Fruit fly (Drosophila melanogaster) whole organism, embryonic: Measurements from ENCODE around the gene aph-1.

Experiments used
- Bteb2 ChIP-seq: fragments of 200-800 bp; sonication (Bioruptor generic); optimal IDR thresholded peaks from 2 replicates; lab custom pipeline; 2016; ENCODE audit warnings: missing biosample characterization, missing genetic modification characterization
- CG10959 ChIP-seq: fragments of 200-800 bp; sonication (Bioruptor generic); IDR thresholded peaks from 2 replicates; pipeline ENCODE4 v1.3.6; 2022; ENCODE audit warnings: missing biosample characterization, missing genetic modification characterization
- CG11085 ChIP-seq: fragments of 200-800 bp; sonication (Bioruptor generic); IDR thresholded peaks from 2 replicates; pipeline ENCODE4 v1.3.6; 2022; ENCODE audit warnings: missing biosample characterization, missing genetic modification characterization
- CG11456 ChIP-seq: fragments of 200-800 bp; sonication (Bioruptor generic); IDR thresholded peaks from 3 replicates; pipeline ENCODE4 v1.3.6; 2022; ENCODE audit warnings: missing biosample characterization, missing genetic modification characterization
- CG12659 ChIP-seq: fragments of 200-800 bp; sonication (Bioruptor generic); optimal IDR thresholded peaks from 3 replicates; lab custom pipeline; 2017; ENCODE audit warnings: mild to moderate bottlenecking, missing biosample characterization, missing genetic modification reagents, missing genetic modification characterization
- CG13296 ChIP-seq: fragments of 200-800 bp; sonication (Bioruptor generic); optimal IDR thresholded peaks from 3 replicates; lab custom pipeline; 2018; ENCODE audit warnings: missing biosample characterization, mild to moderate bottlenecking, missing genetic modification characterization
- CG17612 ChIP-seq: fragments of 200-800 bp; sonication (Bioruptor generic); IDR thresholded peaks from 2 replicates; pipeline ENCODE4 v1.3.6; 2022; ENCODE audit warnings: missing biosample characterization, missing genetic modification characterization
- CG18476 ChIP-seq: fragments of 200-800 bp; sonication (Bioruptor generic); optimal IDR thresholded peaks from 2 replicates; lab custom pipeline; 2016; ENCODE audit warnings: missing biosample characterization, mild to moderate bottlenecking, missing genetic modification characterization
- CG2116 ChIP-seq: fragments of 200-800 bp; sonication (Bioruptor generic); optimal IDR thresholded peaks from 3 replicates; lab custom pipeline; 2018; ENCODE audit warnings: missing biosample characterization, mild to moderate bottlenecking, missing genetic modification characterization
- CG2712 ChIP-seq: fragments of 200-800 bp; optimal IDR thresholded peaks from 3 replicates; lab custom pipeline; 2019; ENCODE audit warnings: missing biosample characterization, mild to moderate bottlenecking, missing genetic modification characterization, moderate library complexity
- CG3281 ChIP-seq: fragments of 200-800 bp; sonication (Bioruptor generic); optimal IDR thresholded peaks from 3 replicates; lab custom pipeline; 2017; ENCODE audit warnings: missing biosample characterization, mild to moderate bottlenecking, missing genetic modification characterization
- CG8290 ChIP-seq, 3 experiments: fragments of 200-800 bp; sonication (Bioruptor generic); optimal IDR thresholded peaks; 2 replicates each; lab custom pipeline; 2016 to 2019; ENCODE audit warnings: missing biosample characterization in 3 of 3, missing genetic modification characterization in 3 of 3, mild to moderate bottlenecking in 2 of 3, moderate library complexity in 1 of 3
- CG8924 ChIP-seq: fragments of 200-800 bp; optimal IDR thresholded peaks from 3 replicates; lab custom pipeline; 2019; ENCODE audit warnings: missing biosample characterization, mild to moderate bottlenecking, missing genetic modification characterization, moderate library complexity
- CG9797 ChIP-seq: fragments of 200-800 bp; sonication (Bioruptor generic); optimal IDR thresholded peaks from 3 replicates; lab custom pipeline; 2018; ENCODE audit warnings: missing biosample characterization, mild to moderate bottlenecking, missing genetic modification characterization
- CG9876 ChIP-seq: fragments of 200-800 bp; sonication (Bioruptor generic); optimal IDR thresholded peaks from 2 replicates; lab custom pipeline; 2016; ENCODE audit warnings: missing biosample characterization, missing genetic modification characterization
- Dbx ChIP-seq: fragments of 200-800 bp; sonication (Bioruptor generic); IDR thresholded peaks from 3 replicates; pipeline ENCODE4 v1.3.6; 2022; ENCODE audit warnings: missing biosample characterization, missing genetic modification characterization
- Dip2 ChIP-seq: fragments of 200-800 bp; sonication (Bioruptor generic); IDR thresholded peaks from 2 replicates; pipeline ENCODE4 v1.3.6; 2022; ENCODE audit warnings: missing biosample characterization, missing genetic modification characterization
- Gsc ChIP-seq: fragments of 200-800 bp; sonication (Bioruptor generic); IDR thresholded peaks from 2 replicates; pipeline ENCODE4 v1.3.6; 2022; ENCODE audit warnings: missing biosample characterization, missing genetic modification characterization
- Hmx ChIP-seq: fragments of 200-800 bp; sonication (Bioruptor generic); optimal IDR thresholded peaks from 2 replicates; lab custom pipeline; 2016; ENCODE audit warnings: missing biosample characterization, missing genetic modification characterization
- Kr ChIP-seq: fragments of 200-800 bp; sonication (Bioruptor generic); optimal IDR thresholded peaks from 2 replicates; lab custom pipeline; 2017; ENCODE audit warnings: missing biosample characterization, mild to moderate bottlenecking, missing genetic modification characterization
- Max ChIP-seq: fragments of 200-800 bp; sonication (Bioruptor generic); optimal IDR thresholded peaks from 2 replicates; lab custom pipeline; 2016; ENCODE audit warnings: missing biosample characterization, mild to moderate bottlenecking, missing genetic modification characterization
- NC2α ChIP-seq: fragments of 200-800 bp; sonication (Bioruptor generic); optimal IDR thresholded peaks from 2 replicates; lab custom pipeline; 2016; ENCODE audit warnings: missing biosample characterization, missing genetic modification characterization
- NFAT ChIP-seq: fragments of 200-800 bp; sonication (Bioruptor generic); IDR thresholded peaks from 2 replicates; pipeline ENCODE4 v1.3.6; 2022; ENCODE audit warnings: missing biosample characterization, missing genetic modification characterization
- Optix ChIP-seq: fragments of 200-800 bp; sonication (Bioruptor generic); IDR thresholded peaks from 3 replicates; pipeline ENCODE4 v1.3.6; 2022; ENCODE audit warnings: missing biosample characterization, missing genetic modification characterization
- Side ChIP-seq: fragments of 200-800 bp; sonication (Bioruptor generic); optimal IDR thresholded peaks from 2 replicates; lab custom pipeline; 2016; ENCODE audit warnings: missing biosample characterization, missing genetic modification characterization
- Sin3A ChIP-seq: fragments of >200 bp; optimal IDR thresholded peaks from 2 replicates; lab custom pipeline; 2018
- Spps ChIP-seq: fragments of 200-800 bp; sonication (Bioruptor generic); optimal IDR thresholded peaks from 2 replicates; lab custom pipeline; 2018; ENCODE audit warnings: missing biosample characterization, mild to moderate bottlenecking, missing genetic modification characterization
- Sry-β ChIP-seq: fragments of 200-800 bp; sonication (Bioruptor generic); optimal IDR thresholded peaks from 2 replicates; lab custom pipeline; 2018; ENCODE audit warnings: missing biosample characterization, mild to moderate bottlenecking, missing genetic modification characterization, moderate library complexity
- amos ChIP-seq: fragments of 200-800 bp; sonication (Bioruptor generic); IDR thresholded peaks from 2 replicates; pipeline ENCODE4 v1.3.6; 2022; ENCODE audit warnings: missing biosample characterization, missing genetic modification characterization; ENCODE audit not compliant: partially characterized antibody
- bbx ChIP-seq: fragments of 200-800 bp; sonication (Bioruptor generic); IDR thresholded peaks from 2 replicates; pipeline ENCODE4 v1.3.6; 2022; ENCODE audit warnings: missing biosample characterization, missing genetic modification characterization; ENCODE audit not compliant: partially characterized antibody
- crp ChIP-seq, 2 experiments: fragments of 200-800 bp; sonication (Bioruptor generic); optimal IDR thresholded peaks; 2 replicates in 1 of 2; 3 replicates in 1 of 2; lab custom pipeline; 2017; ENCODE audit warnings: missing biosample characterization in 2 of 2, missing genetic modification characterization in 2 of 2, mild to moderate bottlenecking in 1 of 2, moderate library complexity in 1 of 2
- dan ChIP-seq: fragments of 200-800 bp; sonication (Bioruptor generic); IDR thresholded peaks from 2 replicates; pipeline ENCODE4 v1.3.6; 2022; ENCODE audit warnings: missing biosample characterization, missing genetic modification characterization
- ewg ChIP-seq: fragments of 200-800 bp; sonication (Bioruptor generic); optimal IDR thresholded peaks from 3 replicates; lab custom pipeline; 2017; ENCODE audit warnings: mild to moderate bottlenecking, missing biosample characterization, missing genetic modification reagents, missing genetic modification characterization
- fu2 ChIP-seq: fragments of 200-800 bp; sonication (Bioruptor generic); optimal IDR thresholded peaks from 2 replicates; lab custom pipeline; 2016; ENCODE audit warnings: missing biosample characterization, missing genetic modification characterization
- grau ChIP-seq: fragments of 200-800 bp; optimal IDR thresholded peaks from 3 replicates; lab custom pipeline; 2019; ENCODE audit warnings: missing biosample characterization, mild to moderate bottlenecking, missing genetic modification characterization, moderate library complexity
- hkb ChIP-seq, 2 experiments: fragments of 200-800 bp in 1 of 2; fragments of >200 bp in 1 of 2; sonication (Bioruptor generic) in 1 of 2; IDR thresholded peaks in 1 of 2; optimal IDR thresholded peaks in 1 of 2; 2 replicates each; pipeline versions ENCODE4 v1.3.6 to Lab custom; 2017 to 2022; ENCODE audit warnings: missing biosample characterization in 1 of 2, missing genetic modification characterization in 1 of 2
- jumu ChIP-seq: fragments of 200-800 bp; sonication (Bioruptor generic); optimal IDR thresholded peaks from 3 replicates; lab custom pipeline; 2016; ENCODE audit warnings: missing biosample characterization, missing genetic modification characterization
- ken ChIP-seq: fragments of 200-800 bp; sonication (Bioruptor generic); IDR thresholded peaks from 3 replicates; pipeline ENCODE4 v1.3.6; 2022; ENCODE audit warnings: missing biosample characterization, missing genetic modification characterization
- knrl ChIP-seq: fragments of 200-800 bp; sonication (Bioruptor generic); IDR thresholded peaks from 3 replicates; pipeline ENCODE4 v1.3.6; 2022; ENCODE audit warnings: missing biosample characterization, missing genetic modification characterization; ENCODE audit not compliant: partially characterized antibody
- mam ChIP-seq: fragments of 200-800 bp; sonication (Bioruptor generic); optimal IDR thresholded peaks from 3 replicates; lab custom pipeline; 2016; ENCODE audit warnings: missing biosample characterization, missing genetic modification characterization
- mirr ChIP-seq: fragments of 200-800 bp; sonication (Bioruptor generic); optimal IDR thresholded peaks from 3 replicates; lab custom pipeline; 2018; ENCODE audit warnings: missing biosample characterization, mild to moderate bottlenecking, missing genetic modification characterization
- pho ChIP-seq: fragments of 200-800 bp; sonication (Bioruptor generic); optimal IDR thresholded peaks from 2 replicates; lab custom pipeline; 2016; ENCODE audit warnings: missing biosample characterization, missing genetic modification characterization
- phol ChIP-seq: fragments of 200-800 bp; sonication (Bioruptor generic); optimal IDR thresholded peaks from 3 replicates; lab custom pipeline; 2018; ENCODE audit warnings: missing biosample characterization, mild to moderate bottlenecking, missing genetic modification characterization, moderate library complexity
- run ChIP-seq: fragments of 200-800 bp; sonication (Bioruptor generic); optimal IDR thresholded peaks from 3 replicates; lab custom pipeline; 2018; ENCODE audit warnings: missing biosample characterization, mild to moderate bottlenecking, missing genetic modification characterization
- sima ChIP-seq: fragments of 200-800 bp; sonication (Bioruptor generic); optimal IDR thresholded peaks from 2 replicates; lab custom pipeline; 2016; ENCODE audit warnings: missing biosample characterization, missing genetic modification characterization
- tap ChIP-seq: fragments of 200-800 bp; optimal IDR thresholded peaks from 3 replicates; lab custom pipeline; 2019; ENCODE audit warnings: missing biosample characterization, mild to moderate bottlenecking, missing genetic modification characterization, moderate library complexity
- vvl ChIP-seq: fragments of 200-800 bp; sonication (Bioruptor generic); IDR thresholded peaks from 2 replicates; pipeline ENCODE4 v1.3.6; 2022; ENCODE audit warnings: missing biosample characterization, missing genetic modification characterization
- wor ChIP-seq: fragments of 200-800 bp; sonication (Bioruptor generic); IDR thresholded peaks from 2 replicates; pipeline ENCODE4 v1.3.6; 2022; ENCODE audit warnings: missing biosample characterization, missing genetic modification characterization
- zen ChIP-seq: fragments of 200-800 bp; sonication (Bioruptor generic); optimal IDR thresholded peaks from 3 replicates; lab custom pipeline; 2018; ENCODE audit warnings: missing biosample characterization, mild to moderate bottlenecking, missing genetic modification characterization, moderate library complexity

The aph-1 gene

dm6 chr2L:2769476-2770185, 3.6 kb downstream of the aph-1 start, which contains the start of the genes colt and HINT1 (continued):
- TF ChIP-seq crp (GFP tag; optimal IDR thresholded peaks at IDR 0.05; lab: Kevin White, UChicago) (peak in 1 of 2 experiments; percentile 54), Dip2 (GFP tag; lab: Robert Waterston, UW) (no peak), Gsc (GFP tag; lab: Robert Waterston, UW) (no peak), CG12659 (GFP tag; lab: Kevin White, UChicago) (peak; percentile 66), Dbx (GFP tag; lab: Robert Waterston, UW) (peak; percentile 28; the same call in 1 of the 3 replicates), Optix (GFP tag; lab: Robert Waterston, UW) (no peak), CG17612 (GFP tag; lab: Robert Waterston, UW) (no peak), mam (no peak), amos (GFP tag; lab: Robert Waterston, UW) (peak; percentile 53), CG11456 (GFP tag; lab: Robert Waterston, UW) (no peak), ewg (GFP tag; lab: Kevin White, UChicago) (no peak), Side (no peak), mirr (peak; percentile 41), sima (GFP tag; lab: Kevin White, UChicago) (no peak), Sin3A (lab: Kevin White, UChicago) (peak; percentile 78), ken (GFP tag; lab: Robert Waterston, UW) (no peak), NFAT (peak; percentile 51; the same call in 1 of the 2 replicates), CG3281 (GFP tag; lab: Kevin White, UChicago) (peak; percentile 43), hkb (optimal IDR thresholded peaks at IDR 0.05; lab: Kevin White, UChicago) (no peak), hkb (GFP tag; IDR thresholded peaks at IDR 0.05; lab: Robert Waterston, UW) (no peak), fu2 (GFP tag; lab: Kevin White, UChicago) (no peak), Hmx (GFP tag; lab: Kevin White, UChicago) (no peak), vvl (GFP tag; lab: Robert Waterston, UW) (peak; percentile 57), wor (GFP tag; lab: Robert Waterston, UW) (no peak), dan (GFP tag; lab: Robert Waterston, UW) (no peak), NC2α (GFP tag; lab: Kevin White, UChicago) (no peak), pho (GFP tag; lab: Kevin White, UChicago) (peak; percentile 18), jumu (GFP tag; lab: Kevin White, UChicago) (no peak), CG10959 (no peak), CG8924 (tag; lab: Kevin White, UChicago) (peak; percentile 75), Spps (tag; lab: Kevin White, UChicago) (no peak), CG11085 (GFP tag; lab: Robert Waterston, UW) (no peak), grau (tag; lab: Kevin White, UChicago) (peak; percentile 38), CG18476 (no peak), bbx (peak; percentile 9; the same call in 1 of the 2 replicates), knrl (GFP tag; lab: Robert Waterston, UW) (peak; percentile 36; the same call in 1 of the 3 replicates), tap (tag; lab: Kevin White, UChicago) (peak; percentile 15), CG9797 (GFP tag; lab: Kevin White, UChicago) (peak; percentile 74), Sry-β (peak; percentile 2), run (tag; lab: Kevin White, UChicago) (no peak), CG2116 (GFP tag; lab: Kevin White, UChicago) (peak; percentile 57), CG9876 (GFP tag; lab: Kevin White, UChicago) (no peak), Kr (no peak), CG8290 (GFP tag; optimal IDR thresholded peaks at IDR 0.05; lab: Kevin White, UChicago) (no peak), CG8290 (tag; optimal IDR thresholded peaks at IDR 0.05; lab: Kevin White, UChicago) (peak in 1 of 2 experiments; percentile 18), CG2712 (tag; lab: Kevin White, UChicago) (peak; percentile 54), zen (tag; lab: Kevin White, UChicago) (peak; percentile 40), Max (GFP tag; lab: Kevin White, UChicago) (peak; percentile 8), Bteb2 (GFP tag; lab: Kevin White, UChicago) (no peak), phol (tag; lab: Kevin White, UChicago) (peak; percentile 34), CG13296 (GFP tag; lab: Kevin White, UChicago) (peak; percentile 47)
